Worm (Caenorhabditis elegans) whole organism, L3 larva: ENCODE results near the gene srh-116.
"Not testable (repeated sequence)": the region's sequence is repeated elsewhere in the genome, so short reads cannot be mapped to it uniquely, and the experiment has no call there.

Experiments
- ZK546.5 ChIP-seq: sonication (generic microtip); optimal IDR thresholded peaks from 2 replicates; lab custom pipeline; 2017; ENCODE audit warnings: missing biosample characterization, missing genetic modification characterization
- ama-1 ChIP-seq: fragments of 150-350 bp; optimal IDR thresholded peaks from 2 replicates; lab custom pipeline; 2018
- ceh-16 ChIP-seq: sonication (generic microtip); optimal IDR thresholded peaks from 2 replicates; lab custom pipeline; 2017; ENCODE audit warnings: missing biosample characterization, missing genetic modification characterization
- ceh-9 ChIP-seq: sonication (generic microtip); optimal IDR thresholded peaks from 2 replicates; lab custom pipeline; 2018; ENCODE audit warnings: missing biosample characterization, missing genetic modification characterization
- daf-12 ChIP-seq: fragments of 150-350 bp; optimal IDR thresholded peaks from 2 replicates; lab custom pipeline; 2014; ENCODE audit warnings: missing biosample characterization, missing genetic modification reagents, missing genetic modification characterization
- elt-1 ChIP-seq: fragments of 150-350 bp; optimal IDR thresholded peaks from 2 replicates; lab custom pipeline; 2014; ENCODE audit warnings: missing biosample characterization, missing genetic modification characterization
- elt-2 ChIP-seq: sonication (generic microtip); optimal IDR thresholded peaks from 2 replicates; lab custom pipeline; 2016; ENCODE audit warnings: missing genetic modification reagents, mild to moderate bottlenecking, missing genetic modification characterization, missing compliant biosample characterization
- eor-1 ChIP-seq, 2 experiments: fragments of 150-350 bp; optimal IDR thresholded peaks; 2 replicates each; lab custom pipeline; 2014 to 2018; ENCODE audit warnings: missing biosample characterization in 2 of 2, missing genetic modification characterization in 2 of 2
- fkh-10 ChIP-seq: sonication (generic microtip); optimal IDR thresholded peaks from 2 replicates; lab custom pipeline; 2017; ENCODE audit warnings: missing biosample characterization, missing genetic modification reagents, missing genetic modification characterization
- fkh-2 ChIP-seq: fragments of 150-350 bp; optimal IDR thresholded peaks from 2 replicates; lab custom pipeline; 2014; ENCODE audit warnings: missing biosample characterization, missing genetic modification reagents, missing genetic modification characterization
- fos-1 ChIP-seq: fragments of 150-350 bp; optimal IDR thresholded peaks from 2 replicates; lab custom pipeline; 2014; ENCODE audit warnings: missing biosample characterization, missing genetic modification characterization
- hmg-11 ChIP-seq: sonication (generic microtip); optimal IDR thresholded peaks from 2 replicates; lab custom pipeline; 2016; ENCODE audit warnings: missing genetic modification characterization, missing compliant biosample characterization
- jun-1 ChIP-seq: fragments of 150-350 bp; optimal IDR thresholded peaks from 2 replicates; lab custom pipeline; 2014; ENCODE audit warnings: missing biosample characterization, missing genetic modification reagents, missing genetic modification characterization
- lin-15B ChIP-seq: fragments of 150-350 bp; optimal IDR thresholded peaks from 2 replicates; lab custom pipeline; 2014; ENCODE audit warnings: missing biosample characterization, missing genetic modification characterization
- lin-39 ChIP-seq: fragments of 150-350 bp; optimal IDR thresholded peaks from 2 replicates; lab custom pipeline; 2018; ENCODE audit warnings: missing biosample characterization, missing genetic modification reagents, missing genetic modification characterization
- mml-1 ChIP-seq: fragments of 150-350 bp; sonication (generic microtip); optimal IDR thresholded peaks from 3 replicates; lab custom pipeline; 2014; ENCODE audit warnings: missing biosample characterization, missing genetic modification characterization
- nfya-1 ChIP-seq: sonication (generic microtip); optimal IDR thresholded peaks from 2 replicates; lab custom pipeline; 2017; ENCODE audit warnings: missing genetic modification characterization, mild to moderate bottlenecking, missing compliant biosample characterization, antibody characterized with exemption, moderate library complexity; ENCODE audit not compliant: insufficient read depth
- nhr-11 ChIP-seq: fragments of 150-350 bp; optimal IDR thresholded peaks from 2 replicates; lab custom pipeline; 2014; ENCODE audit warnings: missing biosample characterization, missing genetic modification characterization
- nhr-12 ChIP-seq: fragments of 150-350 bp; optimal IDR thresholded peaks from 2 replicates; lab custom pipeline; 2014; ENCODE audit warnings: missing biosample characterization, missing genetic modification characterization
- nhr-237 ChIP-seq: fragments of 150-350 bp; optimal IDR thresholded peaks from 2 replicates; lab custom pipeline; 2014; ENCODE audit warnings: missing biosample characterization, missing genetic modification characterization
- nhr-25 ChIP-seq: sonication (generic microtip); optimal IDR thresholded peaks from 2 replicates; lab custom pipeline; 2017; ENCODE audit warnings: missing biosample characterization, missing genetic modification characterization
- nhr-67 ChIP-seq: fragments of 150-350 bp; optimal IDR thresholded peaks from 2 replicates; lab custom pipeline; 2014; ENCODE audit warnings: missing biosample characterization, missing genetic modification characterization
- nhr-76 ChIP-seq: fragments of 150-350 bp; sonication (generic microtip); optimal IDR thresholded peaks from 5 replicates; lab custom pipeline; 2014; ENCODE audit warnings: missing biosample characterization, missing genetic modification characterization
- nhr-77 ChIP-seq: fragments of 150-350 bp; optimal IDR thresholded peaks from 2 replicates; lab custom pipeline; 2014; ENCODE audit warnings: missing biosample characterization, missing genetic modification characterization
- sea-2 ChIP-seq: fragments of 150-350 bp; sonication (generic microtip); optimal IDR thresholded peaks from 4 replicates; lab custom pipeline; 2014; ENCODE audit warnings: missing biosample characterization, missing genetic modification reagents, missing genetic modification characterization
- skn-1 ChIP-seq: fragments of 150-350 bp; optimal IDR thresholded peaks from 2 replicates; lab custom pipeline; 2014; ENCODE audit warnings: missing biosample characterization, missing genetic modification characterization
- snpc-4 ChIP-seq: fragments of 150-350 bp; optimal IDR thresholded peaks from 2 replicates; lab custom pipeline; 2014; ENCODE audit warnings: missing biosample characterization, missing genetic modification characterization
- tbx-2 ChIP-seq: sonication (generic microtip); optimal IDR thresholded peaks from 2 replicates; lab custom pipeline; 2016; ENCODE audit warnings: mild to moderate bottlenecking, missing genetic modification characterization, missing compliant biosample characterization
- unc-39 ChIP-seq: sonication (generic microtip); optimal IDR thresholded peaks from 4 replicates; lab custom pipeline; 2017; ENCODE audit warnings: missing biosample characterization, missing genetic modification characterization
- unc-62 ChIP-seq: fragments of 150-350 bp; sonication (generic microtip); optimal IDR thresholded peaks from 4 replicates; lab custom pipeline; 2014; ENCODE audit warnings: missing biosample characterization, missing genetic modification reagents, missing genetic modification characterization
- ztf-11 ChIP-seq: fragments of 150-350 bp; optimal IDR thresholded peaks from 2 replicates; lab custom pipeline; 2014; ENCODE audit warnings: missing biosample characterization, missing genetic modification characterization

The srh-116 gene

DNA sequence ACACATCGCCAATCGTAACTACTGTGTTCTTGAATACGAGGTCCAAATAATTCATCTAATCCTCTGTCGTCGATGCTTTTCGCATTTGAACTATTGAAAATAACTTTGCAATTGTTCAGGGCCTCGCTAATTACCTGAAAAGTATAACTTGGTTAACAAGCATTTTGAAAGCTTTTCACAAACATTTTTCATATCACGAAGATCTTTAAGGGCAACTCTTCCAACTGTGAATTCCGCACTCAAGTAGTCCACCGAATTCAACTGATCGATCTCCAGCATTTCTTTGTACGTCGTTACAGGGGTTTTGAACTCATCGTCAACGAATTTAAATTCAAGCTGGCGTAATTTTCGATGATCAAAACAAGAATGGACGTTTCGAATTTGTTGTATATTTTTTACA is 41.5 kb upstream of the srh-116 start:
- TF ChIP-seq fkh-10 (GFP tag; lab: Kevin White, UChicago) = no peak
- no peak for TF ChIP-seq jun-1
- TF ChIP-seq skn-1 (tag; lab: Kevin White, UChicago) = no peak
- TF ChIP-seq nhr-67 = no peak
- TF ChIP-seq lin-15B (tag; lab: Kevin White, UChicago) = no peak
- TF ChIP-seq ama-1 = no peak
- no peak for TF ChIP-seq lin-39 (tag; lab: Kevin White, UChicago)
- no peak for TF ChIP-seq sea-2
- TF ChIP-seq hmg-11 (tag; lab: Kevin White, UChicago) = no peak
- TF ChIP-seq nhr-11 (tag; lab: Kevin White, UChicago) = no peak
- no peak for TF ChIP-seq nhr-237 (tag; lab: Kevin White, UChicago)
- TF ChIP-seq ceh-9 (tag; lab: Kevin White, UChicago) = no peak
- no peak for TF ChIP-seq ztf-11 (tag; lab: Kevin White, UChicago)

DNA sequence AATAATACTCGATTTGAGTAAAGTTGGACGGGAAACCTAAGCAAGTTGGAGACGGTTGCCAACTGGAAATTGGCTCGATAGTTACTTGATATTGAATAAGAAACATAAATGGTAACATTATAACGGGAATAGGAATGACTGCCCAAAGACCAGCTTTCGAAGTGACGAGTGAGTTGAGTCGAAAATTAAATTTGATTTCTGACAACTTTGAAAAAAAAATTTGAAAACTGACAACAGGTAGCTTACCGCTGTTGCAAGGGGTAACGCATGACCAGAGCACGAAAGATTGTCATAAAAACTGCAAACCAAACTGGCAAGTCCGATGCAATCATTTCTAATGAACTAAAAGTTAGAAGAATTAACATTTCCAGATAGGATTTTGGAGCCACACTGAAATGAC is 37.8 kb upstream of the srh-116 start:
- TF ChIP-seq unc-62 (GFP tag; lab: Kevin White, UChicago) (no peak), eor-1 (tag; optimal IDR thresholded peaks at IDR 0.05; lab: Kevin White, UChicago) (no peak), snpc-4 (tag; lab: Kevin White, UChicago) (no peak), nfya-1 (tag; lab: Kevin White, UChicago) (no peak), hmg-11 (tag; lab: Kevin White, UChicago) (no peak), nhr-12 (tag; lab: Kevin White, UChicago) (no peak), nhr-25 (tag; lab: Kevin White, UChicago) (no peak), nhr-77 (no peak), elt-1 (tag; lab: Kevin White, UChicago) (no peak), nhr-67 (no peak), fkh-2 (tag; lab: Kevin White, UChicago) (no peak), lin-15B (tag; lab: Kevin White, UChicago) (no peak), unc-39 (tag; lab: Kevin White, UChicago) (no peak), ceh-16 (tag; lab: Kevin White, UChicago) (no peak)

- no peak for TF ChIP-seq skn-1 (tag; lab: Kevin White, UChicago)
- TF ChIP-seq fkh-10 (GFP tag; lab: Kevin White, UChicago) = no peak
- no peak for TF ChIP-seq tbx-2 (tag; lab: Kevin White, UChicago)
- TF ChIP-seq ceh-16 (tag; lab: Kevin White, UChicago) = no peak
- TF ChIP-seq jun-1 = no peak
Observed at ce11 chrV:17284159-17284558, 29.2 kb upstream of the srh-116 start.

DNA sequence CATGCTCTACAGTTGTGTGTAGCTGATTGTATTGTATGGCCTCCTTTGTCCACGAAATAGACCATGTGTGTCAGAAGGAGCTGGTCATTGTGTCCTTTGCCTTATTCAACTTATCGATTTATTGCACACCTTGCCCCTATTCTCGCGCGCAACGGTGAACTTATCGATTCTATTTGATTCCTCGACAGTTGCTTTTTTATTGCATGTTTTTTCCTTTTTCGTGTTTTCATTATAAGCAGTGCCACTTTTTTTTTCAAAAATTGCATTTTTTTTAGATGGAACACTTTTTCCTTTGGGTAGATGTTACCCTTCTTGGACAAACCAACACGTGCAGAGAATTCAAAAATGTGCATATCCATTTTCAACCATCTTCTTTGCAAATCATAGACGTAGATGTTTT is 18.3 kb upstream of the srh-116 start, which contains the start of gene K10G4.10:
Gene K10G4.10, plus strand, starts transcription at position 301 of the 400 bp plus-strand sequence.
- TF ChIP-seq jun-1 (no peak), ztf-11 (tag; lab: Kevin White, UChicago) (no peak), ZK546.5 (tag; lab: Kevin White, UChicago) (no peak), nhr-77 (no peak), unc-39 (tag; lab: Kevin White, UChicago) (no peak), nfya-1 (tag; lab: Kevin White, UChicago) (no peak), elt-2 (tag; lab: Kevin White, UChicago) (no peak), nhr-12 (tag; lab: Kevin White, UChicago) (no peak), fos-1 (tag; lab: Kevin White, UChicago) (no peak), mml-1 (tag; lab: Kevin White, UChicago) (no peak), sea-2 (no peak), hmg-11 (tag; lab: Kevin White, UChicago) (no peak)

- TF ChIP-seq nhr-12 (tag; lab: Kevin White, UChicago) (no peak), nhr-25 (tag; lab: Kevin White, UChicago) (no peak), nhr-76 (no peak), ZK546.5 (tag; lab: Kevin White, UChicago) (no peak), unc-62 (GFP tag; lab: Kevin White, UChicago) (no peak), lin-39 (tag; lab: Kevin White, UChicago) (no peak)
- TF ChIP-seq, all 47 proteins: peak for 0
Observed at ce11 chrV:17272112-17272511, 17.2 kb upstream of the srh-116 start.

- not testable (repeated sequence) for TF ChIP-seq unc-39, daf-12, ztf-11 (tag; lab: Kevin White, UChicago)
Observed at ce11 chrV:17264855-17265254, 9.9 kb upstream of the srh-116 start, which contains the start of gene K10G4.3. Gene K10G4.3 (minus strand): TSS chrV:17264955.
